Worm (Caenorhabditis elegans) whole organism, early embryonic: ENCODE data around the gene Y69A2AR.24.

Experiments used
- B0310.2 ChIP-seq: sonication (generic microtip); optimal IDR thresholded peaks from 2 replicates; lab custom pipeline; 2016; ENCODE audit warnings: mild to moderate bottlenecking, missing genetic modification characterization, missing compliant biosample characterization
- F13C5.2 ChIP-seq: sonication (generic microtip); optimal IDR thresholded peaks from 2 replicates; lab custom pipeline; 2017; ENCODE audit warnings: mild to moderate bottlenecking, missing genetic modification characterization, inconsistent platforms, missing compliant biosample characterization
- aly-1 ChIP-seq: sonication (generic microtip); optimal IDR thresholded peaks from 2 replicates; lab custom pipeline; 2016; ENCODE audit warnings: missing genetic modification characterization, missing compliant biosample characterization
- ama-1 ChIP-seq: fragments of 150-350 bp; optimal IDR thresholded peaks from 2 replicates; lab custom pipeline; 2014
- ceh-13 ChIP-seq: fragments of 200-800 bp; sonication (Bioruptor generic); optimal IDR thresholded peaks from 2 replicates; lab custom pipeline; 2018; ENCODE audit warnings: mild to moderate bottlenecking, missing genetic modification characterization, missing compliant biosample characterization
- ceh-36 ChIP-seq: sonication (generic microtip); optimal IDR thresholded peaks from 2 replicates; lab custom pipeline; 2016; ENCODE audit warnings: missing genetic modification characterization, inconsistent platforms, missing compliant biosample characterization
- ets-7 ChIP-seq: sonication (generic microtip); optimal IDR thresholded peaks from 2 replicates; lab custom pipeline; 2016; ENCODE audit warnings: missing genotype, missing genetic modification characterization, missing compliant biosample characterization
- flt-1 ChIP-seq: fragments of 200-800 bp; sonication (Bioruptor generic); IDR thresholded peaks from 2 replicates; pipeline ENCODE4 v1.3.6; 2022; ENCODE audit warnings: missing genetic modification characterization, missing compliant biosample characterization
- hmbx-1 ChIP-seq: sonication (generic microtip); optimal IDR thresholded peaks from 2 replicates; lab custom pipeline; 2016; ENCODE audit warnings: mild to moderate bottlenecking, missing genetic modification characterization, missing compliant biosample characterization
- hmg-4 ChIP-seq: fragments of 200-800 bp; sonication (Bioruptor generic); optimal IDR thresholded peaks from 2 replicates; lab custom pipeline; 2018; ENCODE audit warnings: mild to moderate bottlenecking, missing genetic modification characterization, missing compliant biosample characterization
- hnd-1 ChIP-seq: sonication (generic microtip); optimal IDR thresholded peaks from 2 replicates; lab custom pipeline; 2016; ENCODE audit warnings: missing genetic modification characterization, missing compliant biosample characterization
- pes-1 ChIP-seq: fragments of 200-800 bp; sonication (Bioruptor generic); IDR thresholded peaks from 2 replicates; pipeline ENCODE4 v1.3.6; 2022; ENCODE audit warnings: missing genetic modification reagents, missing genetic modification characterization, missing compliant biosample characterization
- scrt-1 ChIP-seq: fragments of 200-800 bp; sonication (Bioruptor generic); IDR thresholded peaks from 2 replicates; pipeline ENCODE4 v1.3.6; 2022; ENCODE audit warnings: missing genetic modification characterization, missing compliant biosample characterization
- sea-1 ChIP-seq: fragments of 200-800 bp; sonication (Bioruptor generic); conservative IDR thresholded peaks from 2 replicates; pipeline ENCODE4 v1.3.6; 2022; ENCODE audit warnings: missing genetic modification characterization, missing compliant biosample characterization
- tbx-11 ChIP-seq: fragments of 200-800 bp; sonication (Bioruptor generic); IDR thresholded peaks from 2 replicates; pipeline ENCODE4 v1.3.6; 2022; ENCODE audit warnings: missing genetic modification characterization, missing compliant biosample characterization
- tbx-37 ChIP-seq: fragments of 200-800 bp; sonication (Bioruptor generic); conservative IDR thresholded peaks from 2 replicates; pipeline ENCODE4 v1.3.6; 2022; ENCODE audit warnings: missing genetic modification reagents, missing genetic modification characterization, missing compliant biosample characterization
- tra-4 ChIP-seq: sonication (generic microtip); optimal IDR thresholded peaks from 2 replicates; lab custom pipeline; 2017; ENCODE audit warnings: missing genetic modification characterization, missing compliant biosample characterization

The Y69A2AR.24 gene

ce11 chrIV:2563969-2564368 lies at the start of gene Y69A2AR.24:
Gene Y69A2AR.24 (minus strand): TSS chrIV:2564069.
- TF ChIP-seq ceh-36 (no peak), hmg-4 (no peak), tbx-11 (GFP tag; lab: Robert Waterston, UW) (no peak), ceh-13 (GFP tag; lab: Kevin White, UChicago) (no peak), hnd-1 (no peak), flt-1 (no peak), sea-1 (GFP tag; lab: Robert Waterston, UW) (no peak), hmbx-1 (tag; lab: Kevin White, UChicago) (no peak), ama-1 (lab: Kevin White, UChicago) (no peak)

- TF ChIP-seq hmbx-1 (tag; lab: Kevin White, UChicago) = no peak
- TF ChIP-seq ets-7 (tag; lab: Kevin White, UChicago) = no peak
These were observed 49.2 kb upstream of the Y69A2AR.24 start, which contains the start of gene Y69A2AR.28 for ce11 chrIV:2613011-2613503. Gene Y69A2AR.28 (minus strand): TSS chrIV:2613061.

ce11 chrIV:2610974-2611373 lies 47.1 kb upstream of the Y69A2AR.24 start:
- TF ChIP-seq flt-1 (no peak), ceh-36 (no peak), tra-4 (tag; lab: Kevin White, UChicago) (no peak), ama-1 (lab: Kevin White, UChicago) (no peak), B0310.2 (tag; lab: Kevin White, UChicago) (no peak), aly-1 (tag; lab: Kevin White, UChicago) (no peak), tbx-37 (GFP tag; lab: Robert Waterston, UW) (no peak), hmg-4 (no peak), scrt-1 (GFP tag; lab: Robert Waterston, UW) (no peak), hmbx-1 (tag; lab: Kevin White, UChicago) (no peak), sea-1 (GFP tag; lab: Robert Waterston, UW) (no peak), tbx-11 (GFP tag; lab: Robert Waterston, UW) (no peak), F13C5.2 (tag; lab: Kevin White, UChicago) (no peak)

ce11 chrIV:2610409-2610808 lies 46.5 kb upstream of the Y69A2AR.24 start, which contains the start of gene Y69A2AR.32:
Gene Y69A2AR.32 (plus strand): TSS chrIV:2610436.
- TF ChIP-seq pes-1 (GFP tag; lab: Robert Waterston, UW) = no peak

DNA sequence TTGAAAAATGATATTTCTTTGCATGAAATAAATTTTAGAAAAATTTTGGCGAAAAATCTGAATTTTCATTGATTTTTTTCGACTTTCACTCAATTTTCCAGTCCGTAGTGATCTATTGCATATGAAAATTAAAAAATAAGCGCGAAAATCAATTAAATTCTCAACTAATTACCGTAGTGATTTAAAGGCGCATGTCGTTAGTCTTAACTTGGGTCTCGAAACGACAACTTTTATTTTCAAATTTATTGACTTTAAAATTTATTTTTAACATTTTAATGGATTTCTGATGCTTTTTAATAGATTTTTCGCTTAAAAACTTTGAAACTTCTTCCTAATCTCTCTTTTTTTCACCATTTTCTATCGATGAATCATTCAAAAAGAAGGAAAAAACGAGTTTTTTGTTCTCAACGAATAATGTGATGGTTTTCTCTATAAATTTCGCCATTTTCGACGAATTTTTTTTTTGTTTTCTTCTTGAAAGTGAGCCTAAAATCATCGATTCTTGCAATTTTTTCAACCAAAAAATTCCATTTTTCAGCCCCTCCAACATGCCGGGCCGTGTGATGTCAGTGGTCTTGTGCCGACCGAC lies 43.7 kb upstream of the Y69A2AR.24 start, which contains the start of gene vamp-7:
TSS of gene vamp-7 (plus strand) at position 539 of the 589 bp plus-strand sequence.
- TF ChIP-seq scrt-1 (GFP tag; lab: Robert Waterston, UW) = no peak

- TF ChIP-seq ceh-36 = no peak
- no peak for TF ChIP-seq hnd-1
- TF ChIP-seq hmg-4 = no peak
- TF ChIP-seq F13C5.2 (tag; lab: Kevin White, UChicago) = no peak
- no peak for TF ChIP-seq ceh-13 (GFP tag; lab: Kevin White, UChicago)
- no peak for TF ChIP-seq tra-4 (tag; lab: Kevin White, UChicago)
- TF ChIP-seq pes-1 (GFP tag; lab: Robert Waterston, UW) = no peak
- TF ChIP-seq ets-7 (tag; lab: Kevin White, UChicago) = no peak
- TF ChIP-seq tbx-11 (GFP tag; lab: Robert Waterston, UW) = no peak
- no peak for TF ChIP-seq B0310.2 (tag; lab: Kevin White, UChicago)
- no peak for TF ChIP-seq scrt-1 (GFP tag; lab: Robert Waterston, UW)
- TF ChIP-seq hmbx-1 (tag; lab: Kevin White, UChicago) = no peak
- TF ChIP-seq ama-1 (lab: Kevin White, UChicago) = no peak
- TF ChIP-seq flt-1 = no peak
- no peak for TF ChIP-seq tbx-37 (GFP tag; lab: Robert Waterston, UW)
- no peak for TF ChIP-seq aly-1 (tag; lab: Kevin White, UChicago)
- TF ChIP-seq sea-1 (GFP tag; lab: Robert Waterston, UW) = no peak
These were observed 42.7 kb upstream of the Y69A2AR.24 start for ce11 chrIV:2606572-2606971.

DNA sequence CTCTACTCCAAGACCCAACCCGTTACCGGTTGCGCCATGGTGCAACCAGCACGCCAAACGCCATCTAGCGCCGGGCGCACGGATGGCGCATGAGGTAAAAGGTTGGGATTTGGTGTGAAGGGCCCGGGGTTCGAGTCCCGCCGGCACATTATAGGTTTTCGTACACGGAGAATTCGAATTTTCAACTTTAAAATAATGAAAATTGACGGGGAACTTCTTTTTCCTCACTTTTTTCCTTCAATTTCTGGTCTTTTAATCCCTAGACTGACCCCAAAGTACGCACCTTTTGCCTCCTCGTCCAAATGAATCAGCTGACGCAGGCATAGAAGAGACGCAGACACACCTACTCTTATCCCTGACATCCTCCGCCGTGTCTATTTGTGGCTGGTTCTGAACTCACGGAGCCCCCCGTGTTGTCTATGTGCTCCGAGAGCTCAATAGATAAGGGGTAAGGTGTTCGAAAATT lies 39.7 kb upstream of the Y69A2AR.24 start:
- TF ChIP-seq ceh-13 (GFP tag; lab: Kevin White, UChicago) (no peak), pes-1 (GFP tag; lab: Robert Waterston, UW) (no peak), ama-1 (lab: Kevin White, UChicago) (no peak), aly-1 (tag; lab: Kevin White, UChicago) (no peak), scrt-1 (GFP tag; lab: Robert Waterston, UW) (no peak), hmbx-1 (tag; lab: Kevin White, UChicago) (no peak), ceh-36 (no peak), B0310.2 (tag; lab: Kevin White, UChicago) (no peak)

ce11 chrIV:2602862-2603189 lies 39.0 kb upstream of the Y69A2AR.24 start:
- TF ChIP-seq hnd-1 (no peak), tbx-37 (GFP tag; lab: Robert Waterston, UW) (no peak), ceh-13 (GFP tag; lab: Kevin White, UChicago) (no peak), ceh-36 (no peak), sea-1 (GFP tag; lab: Robert Waterston, UW) (0 out of 2 replicates have a peak, but pooled peaks have one; percentile 12)
